Worm (Caenorhabditis elegans) whole organism, early embryonic: Measurements from ENCODE around the gene Y49E10.29.

Experiments
- B0310.2 ChIP-seq: sonication (generic microtip); optimal IDR thresholded peaks from 2 replicates; lab custom pipeline; 2016; ENCODE audit warnings: mild to moderate bottlenecking, missing genetic modification characterization, missing compliant biosample characterization
- F13C5.2 ChIP-seq: sonication (generic microtip); optimal IDR thresholded peaks from 2 replicates; lab custom pipeline; 2017; ENCODE audit warnings: mild to moderate bottlenecking, missing genetic modification characterization, inconsistent platforms, missing compliant biosample characterization
- aly-1 ChIP-seq: sonication (generic microtip); optimal IDR thresholded peaks from 2 replicates; lab custom pipeline; 2016; ENCODE audit warnings: missing genetic modification characterization, missing compliant biosample characterization
- ama-1 ChIP-seq: fragments of 150-350 bp; optimal IDR thresholded peaks from 2 replicates; lab custom pipeline; 2014
- ceh-13 ChIP-seq: fragments of 200-800 bp; sonication (Bioruptor generic); optimal IDR thresholded peaks from 2 replicates; lab custom pipeline; 2018; ENCODE audit warnings: mild to moderate bottlenecking, missing genetic modification characterization, missing compliant biosample characterization
- ceh-36 ChIP-seq: sonication (generic microtip); optimal IDR thresholded peaks from 2 replicates; lab custom pipeline; 2016; ENCODE audit warnings: missing genetic modification characterization, inconsistent platforms, missing compliant biosample characterization
- ets-7 ChIP-seq: sonication (generic microtip); optimal IDR thresholded peaks from 2 replicates; lab custom pipeline; 2016; ENCODE audit warnings: missing genotype, missing genetic modification characterization, missing compliant biosample characterization
- flt-1 ChIP-seq: fragments of 200-800 bp; sonication (Bioruptor generic); IDR thresholded peaks from 2 replicates; pipeline ENCODE4 v1.3.6; 2022; ENCODE audit warnings: missing genetic modification characterization, missing compliant biosample characterization
- hmbx-1 ChIP-seq: sonication (generic microtip); optimal IDR thresholded peaks from 2 replicates; lab custom pipeline; 2016; ENCODE audit warnings: mild to moderate bottlenecking, missing genetic modification characterization, missing compliant biosample characterization
- hmg-4 ChIP-seq: fragments of 200-800 bp; sonication (Bioruptor generic); optimal IDR thresholded peaks from 2 replicates; lab custom pipeline; 2018; ENCODE audit warnings: mild to moderate bottlenecking, missing genetic modification characterization, missing compliant biosample characterization
- hnd-1 ChIP-seq: sonication (generic microtip); optimal IDR thresholded peaks from 2 replicates; lab custom pipeline; 2016; ENCODE audit warnings: missing genetic modification characterization, missing compliant biosample characterization
- pes-1 ChIP-seq: fragments of 200-800 bp; sonication (Bioruptor generic); IDR thresholded peaks from 2 replicates; pipeline ENCODE4 v1.3.6; 2022; ENCODE audit warnings: missing genetic modification reagents, missing genetic modification characterization, missing compliant biosample characterization
- scrt-1 ChIP-seq: fragments of 200-800 bp; sonication (Bioruptor generic); IDR thresholded peaks from 2 replicates; pipeline ENCODE4 v1.3.6; 2022; ENCODE audit warnings: missing genetic modification characterization, missing compliant biosample characterization
- sea-1 ChIP-seq: fragments of 200-800 bp; sonication (Bioruptor generic); conservative IDR thresholded peaks from 2 replicates; pipeline ENCODE4 v1.3.6; 2022; ENCODE audit warnings: missing genetic modification characterization, missing compliant biosample characterization
- tbx-11 ChIP-seq: fragments of 200-800 bp; sonication (Bioruptor generic); IDR thresholded peaks from 2 replicates; pipeline ENCODE4 v1.3.6; 2022; ENCODE audit warnings: missing genetic modification characterization, missing compliant biosample characterization
- tbx-37 ChIP-seq: fragments of 200-800 bp; sonication (Bioruptor generic); conservative IDR thresholded peaks from 2 replicates; pipeline ENCODE4 v1.3.6; 2022; ENCODE audit warnings: missing genetic modification reagents, missing genetic modification characterization, missing compliant biosample characterization
- tra-4 ChIP-seq: sonication (generic microtip); optimal IDR thresholded peaks from 2 replicates; lab custom pipeline; 2017; ENCODE audit warnings: missing genetic modification characterization, missing compliant biosample characterization

Y49E10.29 gene

DNA sequence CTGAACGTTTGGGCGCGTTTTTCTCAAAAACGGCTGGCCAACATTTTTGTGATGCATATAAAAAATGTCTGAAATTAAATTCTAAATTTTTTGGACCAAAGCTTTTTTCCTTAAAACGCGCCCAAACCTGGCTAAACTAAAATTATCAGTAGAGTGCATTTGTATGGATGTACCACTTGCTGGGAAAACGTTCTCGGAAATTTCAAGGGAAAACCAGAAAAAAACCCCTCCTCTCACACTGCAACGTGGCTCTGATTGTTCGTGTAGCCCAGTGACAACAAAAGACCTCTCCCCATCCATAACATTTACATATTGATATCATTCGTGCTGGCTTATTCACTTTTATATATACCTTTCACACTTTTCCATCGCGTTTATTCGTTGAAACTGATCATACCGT lies at the start of gene Y49E10.29:
Gene Y49E10.29, plus strand, starts transcription at position 301 of the 400 bp plus-strand sequence.
- no peak for TF ChIP-seq tbx-11
- no peak for TF ChIP-seq aly-1 (tag; lab: Kevin White, UChicago)
- TF ChIP-seq B0310.2 (tag; lab: Kevin White, UChicago) = no peak
- TF ChIP-seq hnd-1 = no peak
- no peak for TF ChIP-seq pes-1 (GFP tag; lab: Robert Waterston, UW)

DNA sequence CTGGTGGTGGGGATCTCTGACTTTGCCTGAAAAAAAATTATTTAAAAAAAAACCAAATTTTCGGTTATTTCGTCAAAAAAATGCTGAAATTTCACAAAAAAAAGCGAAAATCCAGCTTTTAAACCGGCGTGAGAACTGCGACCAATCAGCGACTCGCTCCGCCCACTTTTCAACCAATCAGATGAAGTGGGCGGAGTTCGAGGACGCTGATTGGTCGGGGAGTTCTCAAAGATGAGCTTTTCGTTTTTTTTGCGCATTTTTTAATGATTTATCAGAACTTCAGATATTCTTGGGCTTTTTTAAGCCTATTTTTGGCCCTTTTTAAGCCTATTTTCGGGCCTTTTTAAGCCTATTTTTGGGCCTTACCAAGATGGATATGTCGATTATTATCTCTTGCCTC lies 48.7 kb upstream of the Y49E10.29 start:
- TF ChIP-seq hmbx-1 (tag; lab: Kevin White, UChicago) = no peak
- TF ChIP-seq ceh-13 = no peak
- no peak for TF ChIP-seq F13C5.2 (tag; lab: Kevin White, UChicago)
- TF ChIP-seq sea-1 (GFP tag; lab: Robert Waterston, UW) = no peak
- TF ChIP-seq B0310.2 (tag; lab: Kevin White, UChicago) = no peak
- TF ChIP-seq scrt-1 (GFP tag; lab: Robert Waterston, UW) = no peak

DNA sequence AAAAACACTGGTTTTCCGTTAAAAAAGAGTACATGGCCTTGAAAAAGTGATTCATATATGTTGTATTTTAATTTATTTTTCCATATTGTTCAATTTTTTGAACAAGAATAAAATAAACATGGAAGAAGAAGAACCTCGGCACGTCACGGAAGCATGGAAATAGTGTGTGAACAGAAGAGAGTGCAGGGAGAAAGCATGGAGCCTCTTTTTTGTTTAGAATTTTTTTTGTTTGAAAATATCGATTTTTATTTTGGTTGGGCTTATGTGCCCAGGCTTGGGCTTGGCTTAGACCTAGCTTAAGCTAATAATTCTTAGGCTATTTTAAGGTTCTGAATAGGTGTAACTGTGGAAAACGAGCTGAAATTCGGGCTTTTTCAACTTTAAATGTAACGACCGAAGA lies 47.3 kb upstream of the Y49E10.29 start, which contains the start of gene tat-1:
Gene tat-1, minus strand, starts transcription at position 11 of the 400 bp plus-strand sequence.
- TF ChIP-seq flt-1 (no peak), pes-1 (GFP tag; lab: Robert Waterston, UW) (no peak), tbx-11 (no peak), sea-1 (GFP tag; lab: Robert Waterston, UW) (no peak), tbx-37 (GFP tag; lab: Robert Waterston, UW) (no peak), hnd-1 (no peak), aly-1 (tag; lab: Kevin White, UChicago) (no peak), ceh-13 (no peak), tra-4 (tag; lab: Kevin White, UChicago) (no peak), B0310.2 (tag; lab: Kevin White, UChicago) (no peak)

DNA sequence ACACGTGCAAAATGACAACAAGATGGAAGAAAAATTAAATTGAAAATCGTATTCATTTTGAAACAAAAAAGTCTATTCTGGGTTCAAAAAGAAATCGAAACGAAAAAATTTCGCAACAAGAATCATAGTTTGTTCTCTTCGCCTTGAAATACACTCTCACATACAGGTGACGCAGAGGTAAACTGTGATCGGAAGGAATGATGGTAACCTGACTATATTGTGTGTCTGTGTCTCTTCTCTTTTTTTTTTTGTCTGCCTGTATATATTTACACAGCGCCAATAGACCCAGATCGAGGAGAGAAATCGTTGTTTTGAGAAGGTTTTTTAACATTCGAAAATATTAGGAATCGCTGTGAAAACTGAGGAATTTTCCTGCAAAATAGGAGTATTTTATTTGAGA lies 44.9 kb upstream of the Y49E10.29 start:
- TF ChIP-seq tra-4 (tag; lab: Kevin White, UChicago) = no peak
- no peak for TF ChIP-seq tbx-11
- no peak for TF ChIP-seq ceh-36 (tag; lab: Kevin White, UChicago)
- no peak for TF ChIP-seq ama-1 (lab: Kevin White, UChicago)
- no peak for TF ChIP-seq ceh-13
- no peak for TF ChIP-seq hmbx-1 (tag; lab: Kevin White, UChicago)
- TF ChIP-seq sea-1 (GFP tag; lab: Robert Waterston, UW) = no peak
- no peak for TF ChIP-seq hnd-1
- no peak for TF ChIP-seq scrt-1 (GFP tag; lab: Robert Waterston, UW)

DNA sequence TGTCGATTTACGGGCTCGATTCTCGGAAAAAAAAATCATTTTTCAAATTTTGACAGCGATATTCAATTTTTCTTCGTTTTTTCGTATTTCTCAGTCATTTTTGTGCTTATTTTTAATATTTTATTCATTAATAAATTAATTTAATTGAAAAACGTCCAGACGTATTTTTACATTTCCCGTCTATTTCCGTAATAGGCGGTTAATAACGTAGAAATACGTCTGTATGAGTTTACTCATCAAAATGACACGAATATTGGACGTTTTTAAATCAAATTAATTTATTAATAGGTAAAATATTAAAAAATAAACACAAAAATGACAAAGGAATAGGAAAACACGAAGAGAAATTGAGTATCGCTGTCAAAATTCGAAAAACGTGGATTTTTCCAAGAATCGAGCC lies 44.3 kb upstream of the Y49E10.29 start:
- TF ChIP-seq hmg-4 (no peak), F13C5.2 (tag; lab: Kevin White, UChicago) (no peak), tbx-11 (no peak), tbx-37 (GFP tag; lab: Robert Waterston, UW) (no peak), flt-1 (no peak)

DNA sequence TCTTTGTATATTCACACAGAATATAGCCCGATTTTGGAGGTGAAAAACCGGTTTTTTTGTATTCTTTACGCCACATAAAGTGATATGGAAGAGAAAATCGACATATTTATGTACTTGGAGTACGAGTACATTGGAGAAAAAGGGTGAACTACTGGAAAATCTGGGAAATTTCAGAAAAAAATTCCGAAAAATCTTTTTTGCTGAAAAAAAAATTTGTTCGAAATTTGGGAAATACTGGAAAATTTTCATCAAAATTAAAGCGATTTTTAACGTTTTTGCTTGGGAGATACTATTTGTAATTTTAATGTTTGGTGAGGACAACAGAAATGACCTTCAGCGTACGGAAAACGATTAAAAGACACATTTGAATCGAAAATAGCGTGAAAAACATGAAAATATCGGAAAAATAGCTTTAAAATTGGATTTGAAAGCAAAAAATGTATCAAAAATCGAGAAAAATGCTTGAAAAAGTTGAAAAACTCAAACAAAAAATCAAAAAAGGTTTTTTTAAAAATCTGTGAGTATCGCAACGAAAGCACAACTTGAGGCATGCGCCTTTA lies 43.0 kb upstream of the Y49E10.29 start:
- no peak for TF ChIP-seq pes-1 (GFP tag; lab: Robert Waterston, UW)
- no peak for TF ChIP-seq hmbx-1 (tag; lab: Kevin White, UChicago)
- TF ChIP-seq tbx-37 (GFP tag; lab: Robert Waterston, UW) = no peak
- no peak for TF ChIP-seq tbx-11

DNA sequence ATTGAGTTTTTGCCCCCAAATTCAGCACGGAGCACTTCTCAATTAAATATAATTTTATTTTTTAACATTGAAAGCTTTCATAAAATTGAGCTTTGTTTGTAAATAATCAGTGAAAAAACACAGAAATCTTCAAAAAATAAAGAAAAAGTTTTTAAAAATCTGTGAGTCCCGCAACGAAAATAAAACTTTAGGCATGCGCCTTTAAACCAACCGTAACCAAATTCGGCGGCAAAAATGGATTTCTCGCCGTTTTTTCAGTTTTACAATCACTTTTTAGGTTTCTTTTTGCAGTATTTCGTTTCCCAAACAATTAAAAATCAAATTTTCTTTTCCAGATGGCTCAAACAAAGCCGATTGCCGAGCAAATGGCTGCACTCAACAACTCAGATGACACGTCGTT lies 42.4 kb upstream of the Y49E10.29 start, which contains the start of gene pie-1:
Gene pie-1, plus strand, starts transcription at position 336 of the 400 bp plus-strand sequence.
- TF ChIP-seq sea-1 (GFP tag; lab: Robert Waterston, UW) = no peak
- TF ChIP-seq hnd-1 = no peak
- no peak for TF ChIP-seq hmg-4
- no peak for TF ChIP-seq flt-1
- no peak for TF ChIP-seq B0310.2 (tag; lab: Kevin White, UChicago)
- TF ChIP-seq tbx-11 = no peak
- no peak for TF ChIP-seq ets-7 (tag; lab: Kevin White, UChicago)
- TF ChIP-seq scrt-1 (GFP tag; lab: Robert Waterston, UW) = no peak
- TF ChIP-seq hmbx-1 (tag; lab: Kevin White, UChicago) = no peak
- TF ChIP-seq ama-1 (lab: Kevin White, UChicago) = no peak
- TF ChIP-seq F13C5.2 (tag; lab: Kevin White, UChicago) = no peak
- no peak for TF ChIP-seq pes-1 (GFP tag; lab: Robert Waterston, UW)
- no peak for TF ChIP-seq tbx-37 (GFP tag; lab: Robert Waterston, UW)
- no peak for TF ChIP-seq ceh-13
- TF ChIP-seq aly-1 (tag; lab: Kevin White, UChicago) = no peak
- TF ChIP-seq ceh-36 (tag; lab: Kevin White, UChicago) = no peak
- no peak for TF ChIP-seq tra-4 (tag; lab: Kevin White, UChicago)

DNA sequence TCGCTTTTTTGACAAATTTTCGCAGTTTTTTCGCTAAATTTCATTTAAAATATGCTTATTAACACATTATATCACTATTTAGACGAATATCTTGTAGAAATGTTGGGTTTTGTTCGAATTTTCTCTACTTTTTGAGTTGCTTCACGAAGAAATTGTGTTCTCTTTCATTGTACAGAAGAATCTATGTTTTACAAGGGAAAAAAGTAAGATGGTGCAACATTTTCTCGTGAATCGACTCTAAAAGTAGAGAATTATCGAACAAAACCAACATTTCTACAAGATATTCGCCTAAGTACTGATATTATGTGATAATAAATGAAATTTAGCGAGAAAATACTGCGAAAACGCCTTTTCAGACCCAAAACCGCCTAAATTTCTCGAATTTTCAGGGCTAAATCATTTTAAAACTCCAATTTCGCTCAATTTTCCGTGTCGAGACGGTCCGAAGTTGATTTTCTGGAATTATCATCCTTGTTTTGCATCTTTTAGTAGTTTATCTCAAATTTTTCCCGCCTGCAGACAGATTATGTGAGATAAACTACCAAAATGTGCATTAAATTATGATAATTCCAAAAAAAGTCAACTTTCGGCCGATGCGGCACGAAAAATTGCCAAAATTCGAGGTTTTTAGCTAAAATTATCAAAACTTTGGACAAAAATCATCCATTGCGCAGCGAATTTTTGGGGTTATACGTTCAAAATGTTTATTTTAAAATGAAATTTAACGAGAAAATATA lies 41.3 kb upstream of the Y49E10.29 start:
- TF ChIP-seq F13C5.2 (tag; lab: Kevin White, UChicago) (no peak), pes-1 (GFP tag; lab: Robert Waterston, UW) (no peak), B0310.2 (tag; lab: Kevin White, UChicago) (no peak), ceh-13 (no peak), tra-4 (tag; lab: Kevin White, UChicago) (no peak), tbx-11 (no peak), hmg-4 (no peak), ets-7 (tag; lab: Kevin White, UChicago) (no peak), hmbx-1 (tag; lab: Kevin White, UChicago) (no peak), flt-1 (no peak), ceh-36 (tag; lab: Kevin White, UChicago) (no peak), hnd-1 (no peak), tbx-37 (GFP tag; lab: Robert Waterston, UW) (no peak), aly-1 (tag; lab: Kevin White, UChicago) (no peak), sea-1 (GFP tag; lab: Robert Waterston, UW) (no peak), ama-1 (lab: Kevin White, UChicago) (no peak), scrt-1 (GFP tag; lab: Robert Waterston, UW) (no peak)
